Worm (Caenorhabditis elegans) whole organism, mixed stage, embryonic: ENCODE results near the gene Y56A3A.30.

ENCODE experiments used
- lin-13 ChIP-seq: fragments of 150-350 bp; optimal IDR thresholded peaks from 2 replicates; lab custom pipeline; 2014; ENCODE audit warnings: missing biosample characterization, missing genetic modification characterization
- unc-62 ChIP-seq: fragments of 150-350 bp; optimal IDR thresholded peaks from 2 replicates; lab custom pipeline; 2014; ENCODE audit warnings: missing biosample characterization, missing genetic modification reagents, missing genetic modification characterization

DNA sequence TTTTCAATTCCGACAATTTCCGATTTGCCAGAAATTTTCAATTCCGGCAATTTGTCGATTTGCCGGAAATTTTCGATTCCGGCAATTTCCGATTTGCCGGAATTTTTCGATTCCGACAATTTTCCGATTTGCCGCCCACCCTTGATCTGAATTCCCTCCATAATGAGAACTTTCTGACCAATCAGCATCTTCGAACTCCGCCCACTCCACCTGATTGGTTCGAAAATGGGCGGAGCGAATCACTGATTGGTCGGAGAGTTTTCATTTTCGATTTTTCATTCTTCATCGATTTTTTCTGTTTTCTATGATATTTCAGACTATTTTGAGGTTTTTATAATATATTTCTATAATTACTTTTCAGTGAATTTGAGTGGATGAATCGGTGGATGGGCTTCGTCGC is 24.7 kb downstream of the Y56A3A.30 start:
- TF ChIP-seq lin-13 (tag; lab: Kevin White, UChicago) (no peak), unc-62 (GFP tag; lab: Kevin White, UChicago) (no peak)
